Worm (Caenorhabditis elegans) whole organism, young adult: ENCODE data around the gene ccpp-6.

Source experiments
- B0035.1 ChIP-seq: sonication (generic microtip); optimal IDR thresholded peaks from 2 replicates; lab custom pipeline; 2016; ENCODE audit warnings: missing genetic modification characterization, mild to moderate bottlenecking, missing compliant biosample characterization, missing genotype, missing genetic modification reagents
- B0261.1 ChIP-seq: sonication (generic microtip); optimal IDR thresholded peaks from 2 replicates; lab custom pipeline; 2016; ENCODE audit warnings: mild to moderate bottlenecking, missing genetic modification characterization, moderate library complexity, missing compliant biosample characterization
- C06A6.2 ChIP-seq: fragments of 200-800 bp; sonication (Bioruptor generic); conservative IDR thresholded peaks from 2 replicates; pipeline ENCODE4 v1.3.6; 2022; ENCODE audit warnings: missing genetic modification characterization, missing compliant biosample characterization
- F22D6.2 ChIP-seq: sonication (generic microtip); optimal IDR thresholded peaks from 2 replicates; lab custom pipeline; 2016; ENCODE audit warnings: mild to moderate bottlenecking, missing genetic modification characterization, missing compliant biosample characterization
- F23B12.7 ChIP-seq: sonication (generic microtip); optimal IDR thresholded peaks from 2 replicates; lab custom pipeline; 2017; ENCODE audit warnings: missing genetic modification characterization, mild to moderate bottlenecking, missing compliant biosample characterization, antibody characterized with exemption, moderate library complexity; ENCODE audit not compliant: insufficient read depth
- F37B4.10 ChIP-seq: fragments of 200-800 bp; sonication (Bioruptor generic); IDR thresholded peaks from 2 replicates; pipeline ENCODE4 v1.3.6; 2022; ENCODE audit warnings: missing genetic modification characterization, missing compliant biosample characterization
- F55B11.4 ChIP-seq: sonication (generic microtip); optimal IDR thresholded peaks from 2 replicates; lab custom pipeline; 2016; ENCODE audit warnings: missing compliant biosample characterization, missing genetic modification characterization, borderline replicate concordance; ENCODE audit not compliant: insufficient read depth
- F57A8.1 ChIP-seq: fragments of 200-800 bp; sonication (Bioruptor generic); optimal IDR thresholded peaks from 2 replicates; lab custom pipeline; 2018; ENCODE audit warnings: mild to moderate bottlenecking, missing genetic modification characterization, moderate library complexity, missing compliant biosample characterization
- F57C9.4 ChIP-seq: sonication (generic microtip); optimal IDR thresholded peaks from 2 replicates; lab custom pipeline; 2017; ENCODE audit warnings: mild to moderate bottlenecking, missing genetic modification characterization, missing compliant biosample characterization
- Y67H2A.10 ChIP-seq: fragments of 200-800 bp; sonication (Bioruptor generic); conservative IDR thresholded peaks from 2 replicates; pipeline ENCODE4 v1.3.6; 2022; ENCODE audit warnings: missing genetic modification reagents, missing genetic modification characterization, missing compliant biosample characterization
- Y95B8A.8 ChIP-seq: fragments of 200-800 bp; sonication (Bioruptor generic); IDR thresholded peaks from 2 replicates; pipeline ENCODE4 v1.3.6; 2022; ENCODE audit warnings: missing genetic modification reagents, missing genetic modification characterization, missing compliant biosample characterization
- ZK185.1 ChIP-seq: sonication (generic microtip); optimal IDR thresholded peaks from 2 replicates; lab custom pipeline; 2016; ENCODE audit warnings: mild to moderate bottlenecking, missing genetic modification characterization, missing compliant biosample characterization; ENCODE audit not compliant: poor library complexity, severe bottlenecking
- aptf-2 ChIP-seq: fragments of 200-800 bp; sonication (Bioruptor generic); conservative IDR thresholded peaks from 2 replicates; pipeline ENCODE4 v1.3.6; 2022; ENCODE audit warnings: missing genetic modification reagents, missing genetic modification characterization, missing compliant biosample characterization
- atf-7 ChIP-seq: sonication (generic microtip); optimal IDR thresholded peaks from 2 replicates; lab custom pipeline; 2017; ENCODE audit warnings: mild to moderate bottlenecking, missing genetic modification characterization, missing compliant biosample characterization
- bed-2 ChIP-seq: fragments of 200-800 bp; sonication (Bioruptor generic); IDR thresholded peaks from 2 replicates; pipeline ENCODE4 v1.3.6; 2022; ENCODE audit warnings: missing genetic modification reagents, missing genetic modification characterization, missing compliant biosample characterization
- cebp-1 ChIP-seq, 2 experiments: fragments of 200-800 bp in 1 of 2; sonication (Bioruptor generic) in 1 of 2; sonication (generic microtip) in 1 of 2; IDR thresholded peaks in 1 of 2; optimal IDR thresholded peaks in 1 of 2; 2 replicates each; pipeline versions ENCODE4 v1.3.6 to Lab custom; 2017 to 2022; ENCODE audit warnings: missing compliant biosample characterization in 2 of 2, missing genetic modification characterization in 2 of 2, mild to moderate bottlenecking in 1 of 2, missing genetic modification reagents in 1 of 2, moderate library complexity in 1 of 2
- cebp-2 ChIP-seq: fragments of 200-800 bp; sonication (Bioruptor generic); IDR thresholded peaks from 2 replicates; pipeline ENCODE4 v1.3.6; 2022; ENCODE audit warnings: missing genetic modification characterization, missing compliant biosample characterization
- ceh-27 ChIP-seq: fragments of 200-800 bp; sonication (Bioruptor generic); optimal IDR thresholded peaks from 2 replicates; lab custom pipeline; 2018; ENCODE audit warnings: mild to moderate bottlenecking, missing genetic modification characterization, moderate library complexity, missing compliant biosample characterization
- ceh-79 ChIP-seq: sonication (generic microtip); optimal IDR thresholded peaks from 2 replicates; lab custom pipeline; 2017; ENCODE audit warnings: mild to moderate bottlenecking, missing genetic modification characterization, missing compliant biosample characterization
- gei-17 ChIP-seq: fragments of 200-800 bp; sonication (Bioruptor generic); optimal IDR thresholded peaks from 2 replicates; lab custom pipeline; 2018; ENCODE audit warnings: mild to moderate bottlenecking, missing genetic modification characterization, missing compliant biosample characterization
- him-1 ChIP-seq: sonication (generic microtip); optimal IDR thresholded peaks from 2 replicates; lab custom pipeline; 2016; ENCODE audit warnings: missing genotype, missing genetic modification reagents, missing genetic modification characterization, missing compliant biosample characterization
- hlh-12 ChIP-seq: sonication (generic microtip); optimal IDR thresholded peaks from 2 replicates; lab custom pipeline; 2016; ENCODE audit warnings: missing genetic modification characterization, missing compliant biosample characterization
- hlh-26 ChIP-seq: fragments of 200-800 bp; sonication (Bioruptor generic); conservative IDR thresholded peaks from 2 replicates; pipeline ENCODE4 v1.3.6; 2022; ENCODE audit warnings: missing genetic modification reagents, missing genetic modification characterization, missing compliant biosample characterization
- lag-1 ChIP-seq: fragments of 200-800 bp; sonication (Bioruptor generic); IDR thresholded peaks from 2 replicates; pipeline ENCODE4 v1.3.6; 2022; ENCODE audit warnings: missing genetic modification reagents, missing genetic modification characterization, missing compliant biosample characterization
- let-607 ChIP-seq, 2 experiments: fragments of 200-800 bp in 1 of 2; sonication (Bioruptor generic) in 1 of 2; sonication (generic microtip) in 1 of 2; optimal IDR thresholded peaks; 2 replicates each; lab custom pipeline; 2016 to 2018; ENCODE audit warnings: mild to moderate bottlenecking in 2 of 2, missing compliant biosample characterization in 2 of 2, missing genetic modification characterization in 2 of 2, moderate library complexity in 2 of 2, missing genotype in 1 of 2
- lin-40 ChIP-seq: sonication (generic microtip); optimal IDR thresholded peaks from 2 replicates; lab custom pipeline; 2016; ENCODE audit warnings: missing genetic modification characterization, mild to moderate bottlenecking, missing compliant biosample characterization, missing genotype, missing genetic modification reagents
- lin-54 ChIP-seq: fragments of 200-800 bp; sonication (Bioruptor generic); optimal IDR thresholded peaks from 2 replicates; lab custom pipeline; 2018; ENCODE audit warnings: mild to moderate bottlenecking, missing genetic modification characterization, missing compliant biosample characterization
- lsl-1 ChIP-seq: fragments of 200-800 bp; sonication (Bioruptor generic); optimal IDR thresholded peaks from 2 replicates; lab custom pipeline; 2018; ENCODE audit warnings: mild to moderate bottlenecking, missing genetic modification characterization, moderate library complexity, missing compliant biosample characterization
- lsy-27 ChIP-seq: sonication (generic microtip); optimal IDR thresholded peaks from 2 replicates; lab custom pipeline; 2017; ENCODE audit warnings: missing genetic modification characterization, mild to moderate bottlenecking, missing compliant biosample characterization, antibody characterized with exemption, missing genotype, borderline replicate concordance; ENCODE audit not compliant: insufficient read depth
- madf-3 ChIP-seq: fragments of 200-800 bp; sonication (Bioruptor generic); IDR thresholded peaks from 2 replicates; pipeline ENCODE4 v1.3.6; 2022; ENCODE audit warnings: missing genetic modification reagents, missing genetic modification characterization, missing compliant biosample characterization
- madf-6 ChIP-seq: fragments of 200-800 bp; sonication (Bioruptor generic); IDR thresholded peaks from 2 replicates; pipeline ENCODE4 v1.3.6; 2022; ENCODE audit warnings: missing genetic modification reagents, missing genetic modification characterization, missing compliant biosample characterization
- nfya-1 ChIP-seq: sonication (generic microtip); optimal IDR thresholded peaks from 2 replicates; lab custom pipeline; 2017; ENCODE audit warnings: antibody characterized with exemption, missing compliant biosample characterization, missing genetic modification characterization, borderline replicate concordance; ENCODE audit not compliant: insufficient read depth
- nfya-2 ChIP-seq: fragments of 200-800 bp; sonication (Bioruptor generic); IDR thresholded peaks from 2 replicates; pipeline ENCODE4 v1.3.6; 2022; ENCODE audit warnings: missing genetic modification reagents, missing genetic modification characterization, missing compliant biosample characterization
- nfyb-1 ChIP-seq: fragments of 200-800 bp; sonication (Bioruptor generic); IDR thresholded peaks from 2 replicates; pipeline ENCODE4 v1.3.6; 2022; ENCODE audit warnings: missing genetic modification reagents, missing genetic modification characterization, missing compliant biosample characterization
- nhr-90 ChIP-seq: sonication (generic microtip); optimal IDR thresholded peaks from 2 replicates; lab custom pipeline; 2016; ENCODE audit warnings: missing genotype, mild to moderate bottlenecking, missing genetic modification characterization, missing compliant biosample characterization
- sdz-38 ChIP-seq: sonication (generic microtip); optimal IDR thresholded peaks from 2 replicates; lab custom pipeline; 2016; ENCODE audit warnings: missing genotype, missing genetic modification characterization, missing compliant biosample characterization
- snpc-4 ChIP-seq, 5 experiments: fragments of 150-350 bp in 1 of 5; sonication (generic microtip) in 4 of 5; optimal IDR thresholded peaks; 2 replicates each; lab custom pipeline; 2014 to 2018; ENCODE audit warnings: missing genetic modification characterization in 5 of 5, missing biosample characterization in 3 of 5, antibody characterized with exemption in 2 of 5, mild to moderate bottlenecking in 2 of 5, missing compliant biosample characterization in 2 of 5, missing genotype in 2 of 5, moderate library complexity in 2 of 5, missing genetic modification reagents in 1 of 5
- somi-1 ChIP-seq: fragments of 200-800 bp; sonication (Bioruptor generic); optimal IDR thresholded peaks from 2 replicates; lab custom pipeline; 2018; ENCODE audit warnings: mild to moderate bottlenecking, missing genetic modification characterization, missing compliant biosample characterization
- tbp1 ChIP-seq: fragments of 200-800 bp; sonication (Bioruptor generic); optimal IDR thresholded peaks from 2 replicates; lab custom pipeline; 2018; ENCODE audit warnings: mild to moderate bottlenecking, missing genetic modification characterization, missing compliant biosample characterization

Gene ccpp-6

DNA sequence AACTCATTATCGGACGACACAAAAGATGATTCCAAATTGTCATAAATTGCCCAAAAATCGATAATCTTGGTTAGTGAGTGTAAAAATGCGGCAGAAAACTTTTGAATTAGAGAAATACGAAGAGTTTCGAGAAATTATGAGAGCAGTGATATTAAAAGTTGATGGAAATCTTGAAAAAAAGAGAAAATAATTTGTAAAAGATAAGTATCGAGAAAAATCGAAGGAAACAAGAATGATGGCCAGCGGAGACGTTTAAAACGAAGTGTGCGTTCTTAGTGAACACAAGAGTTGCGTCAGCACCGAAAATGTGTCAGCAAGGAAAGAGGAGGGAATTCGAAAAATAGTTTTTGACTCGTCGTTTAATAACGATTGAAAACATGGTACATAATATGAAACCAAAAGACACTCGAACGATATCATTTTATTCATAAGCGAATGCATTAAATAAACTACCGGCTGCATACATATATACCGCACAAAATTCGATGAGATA is 2.8 kb upstream of the ccpp-6 start, which contains the start of gene ndx-6 (continued):
- TF ChIP-seq atf-7 (tag; lab: Kevin White, UChicago), result no peak
- TF ChIP-seq Y95B8A.8, result 0 out of 2 replicates have a peak, but pooled peaks have one; percentile 51
- no peak for TF ChIP-seq bed-2
- TF ChIP-seq B0261.1, result no peak
- TF ChIP-seq him-1 (tag; lab: Kevin White, UChicago), result no peak
- TF ChIP-seq lag-1 (GFP tag; lab: Robert Waterston, UW), result no peak
- TF ChIP-seq ceh-79, result no peak
- TF ChIP-seq F22D6.2 (tag; lab: Kevin White, UChicago), result no peak
- no peak for TF ChIP-seq Y67H2A.10 (GFP tag; lab: Robert Waterston, UW)
- peak; percentile 46 for TF ChIP-seq lsl-1 (GFP tag; lab: Kevin White, UChicago)
- no peak for TF ChIP-seq aptf-2 (GFP tag; lab: Robert Waterston, UW)
- peak; percentile 56 for TF ChIP-seq tbp1
- no peak for TF ChIP-seq F57C9.4 (tag; lab: Kevin White, UChicago)
- no peak for TF ChIP-seq nfya-1
- TF ChIP-seq B0035.1 (tag; lab: Kevin White, UChicago), result no peak
- no peak for TF ChIP-seq F23B12.7 (tag; lab: Kevin White, UChicago)
- TF ChIP-seq somi-1 (GFP tag; lab: Kevin White, UChicago), result no peak
- TF ChIP-seq madf-6 (GFP tag; lab: Robert Waterston, UW), result peak; percentile 73
- TF ChIP-seq lin-40, result peak; percentile 80
- no peak for TF ChIP-seq sdz-38 (tag; lab: Kevin White, UChicago)
- no peak for TF ChIP-seq F37B4.10
- TF ChIP-seq lsy-27, result no peak
- 0 out of 2 replicates have a peak, but pooled peaks have one; percentile 54 for TF ChIP-seq C06A6.2
- TF ChIP-seq nhr-90 (tag; lab: Kevin White, UChicago), result no peak
- TF ChIP-seq hlh-12 (tag; lab: Kevin White, UChicago), result no peak
- no peak for TF ChIP-seq F55B11.4 (tag; lab: Kevin White, UChicago)
- TF ChIP-seq lin-54 (GFP tag; lab: Kevin White, UChicago), result peak; percentile 98
- TF ChIP-seq nfya-2 (GFP tag; lab: Robert Waterston, UW), result no peak
- TF ChIP-seq ZK185.1 (tag; lab: Kevin White, UChicago), result peak; percentile 74
- TF ChIP-seq ceh-27, result peak; percentile 46
- TF ChIP-seq snpc-4 (GFP tag; optimal IDR thresholded peaks at IDR 0.05; lab: Kevin White, UChicago), result no peak
- TF ChIP-seq snpc-4 (tag; optimal IDR thresholded peaks at IDR 0.05; lab: Kevin White, UChicago), result peak in 3 of 4 experiments; percentile 49 to 64 (median 54)
- TF ChIP-seq madf-3 (GFP tag; lab: Robert Waterston, UW), result peak; percentile 75; the same call in 1 of the 2 replicates
- peak in 1 of 2 experiments; percentile 52 for TF ChIP-seq let-607 (tag; optimal IDR thresholded peaks at IDR 0.05; lab: Kevin White, UChicago)
- no peak for TF ChIP-seq cebp-2 (GFP tag; lab: Robert Waterston, UW)
- no peak for TF ChIP-seq cebp-1 (GFP tag; IDR thresholded peaks at IDR 0.05; lab: Robert Waterston, UW)
- peak; percentile 65 for TF ChIP-seq cebp-1 (tag; optimal IDR thresholded peaks at IDR 0.05; lab: Kevin White, UChicago)

- no peak for TF ChIP-seq F57A8.1 (GFP tag; lab: Kevin White, UChicago)
- TF ChIP-seq nfyb-1, result 0 out of 2 replicates have a peak, but pooled peaks have one; percentile 36
- TF ChIP-seq hlh-26, result no peak
- TF ChIP-seq gei-17 (GFP tag; lab: Kevin White, UChicago), result no peak
Measured at ce11 chrII:5388786-5389421, 1.8 kb upstream of the ccpp-6 start, which contains the start of gene rsp-4. Gene rsp-4, minus strand, starts transcription at chrII:5388836.
